Worm (Caenorhabditis elegans) whole organism, L3 larva: ENCODE results near the gene nspe-8.
A peak's percentile ranks its signal among the peaks of the same experiment; 100 is the strongest.

ENCODE experiments used
- ZK546.5 ChIP-seq: sonication (generic microtip); optimal IDR thresholded peaks from 2 replicates; lab custom pipeline; 2017; ENCODE audit warnings: missing biosample characterization, missing genetic modification characterization
- aly-2 ChIP-seq: fragments of 150-350 bp; optimal IDR thresholded peaks from 2 replicates; lab custom pipeline; 2014; ENCODE audit warnings: missing biosample characterization, missing genetic modification characterization
- ceh-28 ChIP-seq: fragments of 150-350 bp; optimal IDR thresholded peaks from 2 replicates; lab custom pipeline; 2014; ENCODE audit warnings: missing biosample characterization, missing genetic modification reagents, missing genetic modification characterization
- ceh-82 ChIP-seq: fragments of 150-350 bp; optimal IDR thresholded peaks from 2 replicates; lab custom pipeline; 2014; ENCODE audit warnings: missing biosample characterization, missing genetic modification characterization
- ceh-9 ChIP-seq: sonication (generic microtip); optimal IDR thresholded peaks from 2 replicates; lab custom pipeline; 2018; ENCODE audit warnings: missing biosample characterization, missing genetic modification characterization
- daf-12 ChIP-seq: fragments of 150-350 bp; optimal IDR thresholded peaks from 2 replicates; lab custom pipeline; 2014; ENCODE audit warnings: missing biosample characterization, missing genetic modification reagents, missing genetic modification characterization
- egl-27 ChIP-seq: sonication (generic microtip); optimal IDR thresholded peaks from 4 replicates; lab custom pipeline; 2017; ENCODE audit warnings: missing biosample characterization, missing genetic modification reagents, missing genetic modification characterization
- egl-5 ChIP-seq: fragments of 150-350 bp; optimal IDR thresholded peaks from 2 replicates; lab custom pipeline; 2017; ENCODE audit warnings: missing biosample characterization, missing genetic modification reagents, missing genetic modification characterization, inconsistent platforms
- elt-1 ChIP-seq: fragments of 150-350 bp; optimal IDR thresholded peaks from 2 replicates; lab custom pipeline; 2014; ENCODE audit warnings: missing biosample characterization, missing genetic modification characterization
- elt-3 ChIP-seq, 3 experiments: fragments of 150-350 bp in 1 of 3; sonication (generic microtip) in 2 of 3; optimal IDR thresholded peaks; 2 replicates in 2 of 3; 4 replicates in 1 of 3; lab custom pipeline; 2014 to 2017; ENCODE audit warnings: missing biosample characterization in 3 of 3, missing genetic modification characterization in 3 of 3
- eor-1 ChIP-seq, 2 experiments: fragments of 150-350 bp; optimal IDR thresholded peaks; 2 replicates each; lab custom pipeline; 2014 to 2018; ENCODE audit warnings: missing biosample characterization in 2 of 2, missing genetic modification characterization in 2 of 2
- fkh-10 ChIP-seq: sonication (generic microtip); optimal IDR thresholded peaks from 2 replicates; lab custom pipeline; 2017; ENCODE audit warnings: missing biosample characterization, missing genetic modification reagents, missing genetic modification characterization
- fkh-2 ChIP-seq: fragments of 150-350 bp; optimal IDR thresholded peaks from 2 replicates; lab custom pipeline; 2014; ENCODE audit warnings: missing biosample characterization, missing genetic modification reagents, missing genetic modification characterization
- hmg-11 ChIP-seq: sonication (generic microtip); optimal IDR thresholded peaks from 2 replicates; lab custom pipeline; 2016; ENCODE audit warnings: missing genetic modification characterization, missing compliant biosample characterization
- lin-15B ChIP-seq: fragments of 150-350 bp; optimal IDR thresholded peaks from 2 replicates; lab custom pipeline; 2014; ENCODE audit warnings: missing biosample characterization, missing genetic modification characterization
- mdl-1 ChIP-seq: fragments of 150-350 bp; optimal IDR thresholded peaks from 2 replicates; lab custom pipeline; 2014; ENCODE audit warnings: missing biosample characterization, missing genetic modification characterization
- nhr-12 ChIP-seq: fragments of 150-350 bp; optimal IDR thresholded peaks from 2 replicates; lab custom pipeline; 2014; ENCODE audit warnings: missing biosample characterization, missing genetic modification characterization
- nhr-23 ChIP-seq: fragments of 150-350 bp; optimal IDR thresholded peaks from 2 replicates; lab custom pipeline; 2014; ENCODE audit warnings: missing biosample characterization, missing genetic modification reagents, missing genetic modification characterization
- nhr-237 ChIP-seq: fragments of 150-350 bp; optimal IDR thresholded peaks from 2 replicates; lab custom pipeline; 2014; ENCODE audit warnings: missing biosample characterization, missing genetic modification characterization
- nhr-25 ChIP-seq: sonication (generic microtip); optimal IDR thresholded peaks from 2 replicates; lab custom pipeline; 2017; ENCODE audit warnings: missing biosample characterization, missing genetic modification characterization
- nhr-28 ChIP-seq: fragments of 150-350 bp; optimal IDR thresholded peaks from 2 replicates; lab custom pipeline; 2014; ENCODE audit warnings: missing biosample characterization, missing genetic modification characterization
- nhr-43 ChIP-seq: sonication (generic microtip); optimal IDR thresholded peaks from 2 replicates; lab custom pipeline; 2016; ENCODE audit warnings: mild to moderate bottlenecking, missing genetic modification characterization, missing compliant biosample characterization; ENCODE audit not compliant: poor library complexity, severe bottlenecking
- nhr-67 ChIP-seq: fragments of 150-350 bp; optimal IDR thresholded peaks from 2 replicates; lab custom pipeline; 2014; ENCODE audit warnings: missing biosample characterization, missing genetic modification characterization
- nhr-76 ChIP-seq: fragments of 150-350 bp; sonication (generic microtip); optimal IDR thresholded peaks from 5 replicates; lab custom pipeline; 2014; ENCODE audit warnings: missing biosample characterization, missing genetic modification characterization
- pha-4 ChIP-seq: fragments of 150-350 bp; optimal IDR thresholded peaks from 2 replicates; lab custom pipeline; 2014; ENCODE audit warnings: missing biosample characterization, missing genetic modification reagents, missing genetic modification characterization
- snpc-4 ChIP-seq: fragments of 150-350 bp; optimal IDR thresholded peaks from 2 replicates; lab custom pipeline; 2014; ENCODE audit warnings: missing biosample characterization, missing genetic modification characterization
- tbx-2 ChIP-seq: sonication (generic microtip); optimal IDR thresholded peaks from 2 replicates; lab custom pipeline; 2016; ENCODE audit warnings: mild to moderate bottlenecking, missing genetic modification characterization, missing compliant biosample characterization
- unc-39 ChIP-seq: sonication (generic microtip); optimal IDR thresholded peaks from 4 replicates; lab custom pipeline; 2017; ENCODE audit warnings: missing biosample characterization, missing genetic modification characterization
- unc-62 ChIP-seq: fragments of 150-350 bp; sonication (generic microtip); optimal IDR thresholded peaks from 4 replicates; lab custom pipeline; 2014; ENCODE audit warnings: missing biosample characterization, missing genetic modification reagents, missing genetic modification characterization
- zag-1 ChIP-seq: fragments of 150-350 bp; optimal IDR thresholded peaks from 2 replicates; lab custom pipeline; 2014; ENCODE audit warnings: missing biosample characterization, missing genetic modification characterization
- ztf-4 ChIP-seq: fragments of 150-350 bp; optimal IDR thresholded peaks from 2 replicates; lab custom pipeline; 2014; ENCODE audit warnings: missing biosample characterization, missing genetic modification characterization

Gene nspe-8

ce11 chrII:12621908-12622566 lies at the start of gene nspe-8:
Gene nspe-8, minus strand, starts transcription at chrII:12621958.
- TF ChIP-seq fkh-10 (GFP tag; lab: Kevin White, UChicago) = no peak
- peak; percentile 88 for TF ChIP-seq nhr-43 (tag; lab: Kevin White, UChicago)
- no peak for TF ChIP-seq eor-1 (tag; optimal IDR thresholded peaks at IDR 0.05; lab: Kevin White, UChicago)
- peak; percentile 82 for TF ChIP-seq nhr-23
- peak; percentile 50 for TF ChIP-seq nhr-25

ce11 chrII:12670877-12671864 lies 49.4 kb upstream of the nspe-8 start:
- TF ChIP-seq nhr-67 (tag; lab: Kevin White, UChicago) (no peak), ceh-28 (tag; lab: Kevin White, UChicago) (peak; percentile 69), ceh-9 (tag; lab: Kevin White, UChicago) (no peak)
- TF ChIP-seq, all 47 proteins: peak for 1

- TF ChIP-seq lin-15B (tag; lab: Kevin White, UChicago) (no peak), daf-12 (tag; lab: Kevin White, UChicago) (no peak), nhr-237 (tag; lab: Kevin White, UChicago) (no peak), nhr-28 (tag; lab: Kevin White, UChicago) (no peak), zag-1 (no peak), nhr-23 (no peak), hmg-11 (no peak), tbx-2 (tag; lab: Kevin White, UChicago) (no peak), fkh-2 (tag; lab: Kevin White, UChicago) (no peak), aly-2 (tag; lab: Kevin White, UChicago) (no peak), egl-5 (no peak)
Measured at ce11 chrII:12669882-12670281, 48.1 kb upstream of the nspe-8 start.

- TF ChIP-seq fkh-10 (GFP tag; lab: Kevin White, UChicago) = peak; percentile 53
- no peak for TF ChIP-seq ceh-28 (tag; lab: Kevin White, UChicago)
Measured at ce11 chrII:12669342-12669741, 47.6 kb upstream of the nspe-8 start.

ce11 chrII:12668874-12669273 lies 47.1 kb upstream of the nspe-8 start:
- no peak for TF ChIP-seq fkh-2 (tag; lab: Kevin White, UChicago)
- TF ChIP-seq unc-62 (GFP tag; lab: Kevin White, UChicago) = no peak
- TF ChIP-seq egl-27 (tag; lab: Kevin White, UChicago) = no peak
- TF ChIP-seq snpc-4 (tag; lab: Kevin White, UChicago) = no peak
- no peak for TF ChIP-seq elt-1 (tag; lab: Kevin White, UChicago)
- TF ChIP-seq ZK546.5 (tag; lab: Kevin White, UChicago) = no peak
- no peak for TF ChIP-seq daf-12 (tag; lab: Kevin White, UChicago)
- no peak for TF ChIP-seq eor-1 (tag; optimal IDR thresholded peaks at IDR 0.05; lab: Kevin White, UChicago)
- no peak for TF ChIP-seq ztf-4 (tag; lab: Kevin White, UChicago)

- TF ChIP-seq fkh-10 (GFP tag; lab: Kevin White, UChicago) (no peak), elt-3 (tag; optimal IDR thresholded peaks at IDR 0.05; lab: Kevin White, UChicago) (no peak), snpc-4 (tag; lab: Kevin White, UChicago) (no peak), ceh-82 (tag; lab: Kevin White, UChicago) (no peak), unc-39 (tag; lab: Kevin White, UChicago) (no peak), nhr-28 (tag; lab: Kevin White, UChicago) (no peak), eor-1 (tag; optimal IDR thresholded peaks at IDR 0.05; lab: Kevin White, UChicago) (no peak), pha-4 (no peak), nhr-12 (tag; lab: Kevin White, UChicago) (no peak), mdl-1 (tag; lab: Kevin White, UChicago) (no peak), ceh-9 (tag; lab: Kevin White, UChicago) (no peak), nhr-76 (tag; lab: Kevin White, UChicago) (no peak), ceh-28 (tag; lab: Kevin White, UChicago) (no peak), elt-1 (tag; lab: Kevin White, UChicago) (no peak)
Measured at ce11 chrII:12668148-12668547, 46.4 kb upstream of the nspe-8 start.
